Worm (Caenorhabditis elegans): ENCODE data around the gene ftt-2.
A peak's percentile ranks its signal among the peaks of the same experiment; 100 is the strongest.

Gene ftt-2

DNA sequence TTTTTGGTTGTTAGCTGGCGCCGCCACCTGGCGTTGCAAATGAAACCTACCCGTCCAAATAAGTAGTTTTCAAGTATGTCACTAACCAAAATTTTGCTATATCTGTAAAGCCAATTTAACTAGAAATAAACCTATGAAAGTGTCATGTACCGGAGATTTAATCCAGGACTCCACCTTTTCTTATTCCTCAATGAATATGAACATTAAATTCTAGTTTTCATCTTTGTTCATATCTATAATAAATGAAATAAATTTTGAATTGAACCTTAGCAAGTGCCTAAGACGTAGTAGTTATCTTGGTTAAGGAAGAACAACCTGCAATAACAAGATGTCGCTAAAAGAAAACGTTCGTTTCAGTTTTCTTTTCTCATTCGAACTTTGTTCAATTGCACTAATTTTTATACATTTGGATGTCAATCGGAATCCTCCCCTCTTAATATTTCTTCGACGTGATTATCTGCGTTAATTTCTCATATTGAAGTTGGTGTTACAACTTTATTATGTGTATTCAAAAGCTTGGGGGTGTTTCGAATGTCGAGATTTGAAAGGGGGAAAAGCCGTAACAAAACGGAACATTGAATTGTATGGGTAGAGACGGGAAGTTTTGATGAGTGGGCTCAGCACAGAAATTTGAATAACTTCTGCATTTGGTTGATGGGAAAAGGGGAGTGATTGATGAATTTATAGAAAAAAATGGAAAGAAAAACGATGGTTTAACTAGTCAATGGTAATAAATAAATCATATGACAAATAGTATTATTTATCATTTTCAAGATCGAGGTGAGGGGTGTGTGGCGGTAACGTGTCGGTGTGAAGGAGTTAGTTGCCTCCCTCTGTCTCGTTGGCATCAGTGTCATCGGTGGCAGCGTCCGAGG is 1.7 kb downstream of the ftt-2 start (continued):
- TF ChIP-seq ceh-44 (GFP tag; IDR thresholded peaks at IDR 0.05) (no peak), nhr-10 (tag; optimal IDR thresholded peaks at IDR 0.05) (peak; percentile 73), jun-1 (tag; optimal IDR thresholded peaks at IDR 0.05) (no peak), nhr-41 (GFP tag; IDR thresholded peaks at IDR 0.05) (no peak), rbr-2 (tag; optimal IDR thresholded peaks at IDR 0.05) (peak; percentile 63), unc-39 (tag; optimal IDR thresholded peaks at IDR 0.05) (no peak), lin-1 (GFP tag; IDR thresholded peaks at IDR 0.05) (no peak), fkh-10 (GFP tag; optimal IDR thresholded peaks at IDR 0.05) (no peak), set-16 (GFP tag; IDR thresholded peaks at IDR 0.05) (0 out of 2 replicates have a peak, but pooled peaks have one; percentile 14), T26A8.4 (GFP tag; IDR thresholded peaks at IDR 0.05) (peak; percentile 92), fos-1 (tag; optimal IDR thresholded peaks at IDR 0.05) (peak; percentile 61), sdz-12 (GFP tag; optimal IDR thresholded peaks at IDR 0.05) (peak; percentile 50), mdl-1 (tag; optimal IDR thresholded peaks at IDR 0.05) (no peak), dpl-1 (GFP tag; optimal IDR thresholded peaks at IDR 0.05) (peak; percentile 12), zip-11 (GFP tag; IDR thresholded peaks at IDR 0.05) (0 out of 2 replicates have a peak, but pooled peaks have one; percentile 7), vab-7 (GFP tag; IDR thresholded peaks at IDR 0.05) (no peak), Y5F2A.4 (GFP tag; optimal IDR thresholded peaks at IDR 0.05) (peak; percentile 4), pqm-1 (tag; optimal IDR thresholded peaks at IDR 0.05) (no peak), nhr-237 (tag; optimal IDR thresholded peaks at IDR 0.05) (peak; percentile 53)

DNA sequence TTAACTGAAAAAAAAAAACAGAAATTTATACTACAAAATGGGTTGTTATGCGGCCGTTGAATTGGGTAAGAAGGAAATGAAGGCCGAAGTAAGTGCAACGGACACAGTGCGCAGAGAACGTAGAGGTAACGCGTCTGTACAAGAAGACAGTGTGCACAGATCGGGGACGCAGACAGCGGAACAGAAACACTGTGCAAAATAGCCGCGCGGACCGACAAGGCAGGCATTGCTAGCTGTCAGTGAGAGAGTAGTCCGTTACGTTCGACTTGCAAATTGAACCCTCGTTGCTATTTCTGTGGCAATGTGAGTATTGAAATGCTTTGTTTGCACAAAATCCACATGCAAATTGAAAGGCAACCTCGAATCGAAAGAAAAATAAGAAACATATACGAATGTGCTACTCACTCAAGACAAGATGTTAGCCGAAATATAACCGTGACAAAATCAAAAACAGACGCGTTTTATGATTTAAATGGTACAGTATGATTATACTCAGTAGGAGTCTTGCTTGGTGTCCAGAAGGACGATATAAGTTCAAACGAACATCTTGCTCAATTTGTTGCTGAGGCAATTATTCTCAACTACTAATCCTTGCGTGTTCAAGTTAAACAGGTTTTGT is 4.6 kb downstream of the ftt-2 start:
- TF ChIP-seq hmg-1.1 (GFP tag; IDR thresholded peaks at IDR 0.05) (0 out of 2 replicates have a peak, but pooled peaks have one; percentile 19), zag-1 (tag; optimal IDR thresholded peaks at IDR 0.05) (no peak), unc-62 (GFP tag; optimal IDR thresholded peaks at IDR 0.05 in 1 of 2) (peak in 1 of 2 experiments; percentile 91), unc-62 (tag; optimal IDR thresholded peaks at IDR 0.05) (no peak)

DNA sequence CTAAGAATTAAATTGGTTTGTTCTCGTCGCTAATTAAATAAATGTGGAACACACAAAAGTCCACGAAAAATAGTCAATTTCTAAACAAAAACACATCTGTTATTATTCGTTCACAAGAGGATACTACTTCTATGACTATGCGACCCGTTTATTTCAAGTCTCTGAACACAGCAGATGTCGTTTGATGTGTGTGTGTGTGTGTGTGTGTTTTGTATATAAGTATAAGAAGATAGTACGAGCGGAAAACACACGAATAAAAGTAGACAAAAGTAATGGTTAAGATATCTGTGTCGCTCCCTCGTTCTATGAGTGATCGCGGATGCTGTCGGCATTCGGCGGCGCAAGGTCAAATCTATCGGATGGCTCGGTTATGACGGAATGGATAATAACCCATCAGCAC is 6.4 kb downstream of the ftt-2 start:
- TF ChIP-seq ceh-20 (GFP tag; IDR thresholded peaks at IDR 0.05), result no peak
- no peak for TF ChIP-seq unc-62 (GFP tag; optimal IDR thresholded peaks at IDR 0.05 in 1 of 2)
- no peak for TF ChIP-seq unc-62 (tag; optimal IDR thresholded peaks at IDR 0.05)
- TF ChIP-seq saeg-2 (GFP tag; IDR thresholded peaks at IDR 0.05), result no peak

DNA sequence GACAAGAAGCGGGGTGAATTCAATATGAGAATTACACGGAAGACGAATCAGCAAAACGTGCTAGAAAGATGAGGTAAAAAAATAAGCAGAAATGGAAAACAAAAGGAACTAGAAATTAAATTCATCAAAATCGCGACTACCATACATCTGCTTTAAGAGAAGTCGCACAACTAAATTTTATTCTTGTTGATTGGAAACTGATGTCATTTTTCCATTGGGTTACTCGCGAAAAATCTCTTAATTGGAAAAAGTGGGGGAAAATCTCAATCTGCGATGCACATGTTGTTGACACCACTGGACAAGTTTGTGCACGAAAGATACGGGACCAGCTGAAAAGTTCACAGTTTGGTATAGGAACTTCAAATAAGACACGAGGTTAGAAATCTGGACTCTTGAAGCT is 8.3 kb downstream of the ftt-2 start:
- TF ChIP-seq aha-1 (tag) (peak; percentile 5), egl-27 (tag; optimal IDR thresholded peaks at IDR 0.05) (no peak)

DNA sequence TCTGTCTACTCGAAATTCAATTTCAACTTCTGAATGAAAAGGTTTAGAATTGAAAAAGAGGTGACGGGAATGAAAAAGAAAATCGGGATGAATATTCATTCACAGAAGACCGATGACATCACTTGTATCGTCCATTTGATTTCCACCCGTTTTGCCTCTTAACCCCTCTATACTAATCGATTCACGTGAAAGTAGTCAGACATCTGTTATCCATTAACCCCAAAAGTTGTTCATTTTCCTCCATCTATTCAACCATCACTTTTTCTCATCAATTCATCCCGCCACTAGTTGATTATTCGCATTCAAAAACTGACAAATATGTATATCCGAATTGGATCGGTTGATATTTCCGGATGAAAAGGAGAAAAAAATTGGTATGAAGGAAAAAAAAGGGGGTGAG is 12.7 kb downstream of the ftt-2 start:
- TF ChIP-seq ceh-62 (tag; optimal IDR thresholded peaks at IDR 0.05) (no peak), D1046.2 (GFP tag; IDR thresholded peaks at IDR 0.05) (no peak), mxl-3 (GFP tag; optimal IDR thresholded peaks at IDR 0.05) (no peak), hlh-11 (tag; optimal IDR thresholded peaks at IDR 0.05) (no peak), lim-7 (GFP tag; IDR thresholded peaks at IDR 0.05) (no peak), gei-8 (GFP tag; optimal IDR thresholded peaks at IDR 0.05) (no peak), nhr-76 (tag; optimal IDR thresholded peaks at IDR 0.05) (no peak), nhr-111 (GFP tag; optimal IDR thresholded peaks at IDR 0.05) (no peak), F44E2.7 (GFP tag; IDR thresholded peaks at IDR 0.05) (no peak), T20F7.1 (GFP tag; optimal IDR thresholded peaks at IDR 0.05) (no peak), hif-1 (tag; optimal IDR thresholded peaks at IDR 0.05) (no peak), mxl-2 (GFP tag; conservative IDR thresholded peaks at IDR 0.05) (no peak), egl-27 (tag; optimal IDR thresholded peaks at IDR 0.05) (no peak)

Data from whole organism, L4 larva.